Worm (Caenorhabditis elegans) whole organism, early embryonic: Measurements from ENCODE around the gene rhgf-2.

Source experiments
- B0310.2 ChIP-seq: sonication (generic microtip); optimal IDR thresholded peaks from 2 replicates; lab custom pipeline; 2016; ENCODE audit warnings: mild to moderate bottlenecking, missing genetic modification characterization, missing compliant biosample characterization
- F13C5.2 ChIP-seq: sonication (generic microtip); optimal IDR thresholded peaks from 2 replicates; lab custom pipeline; 2017; ENCODE audit warnings: mild to moderate bottlenecking, missing genetic modification characterization, inconsistent platforms, missing compliant biosample characterization
- aly-1 ChIP-seq: sonication (generic microtip); optimal IDR thresholded peaks from 2 replicates; lab custom pipeline; 2016; ENCODE audit warnings: missing genetic modification characterization, missing compliant biosample characterization
- ama-1 ChIP-seq: fragments of 150-350 bp; optimal IDR thresholded peaks from 2 replicates; lab custom pipeline; 2014
- ceh-13 ChIP-seq: fragments of 200-800 bp; sonication (Bioruptor generic); optimal IDR thresholded peaks from 2 replicates; lab custom pipeline; 2018; ENCODE audit warnings: mild to moderate bottlenecking, missing genetic modification characterization, missing compliant biosample characterization
- ceh-36 ChIP-seq: sonication (generic microtip); optimal IDR thresholded peaks from 2 replicates; lab custom pipeline; 2016; ENCODE audit warnings: missing genetic modification characterization, inconsistent platforms, missing compliant biosample characterization
- ets-7 ChIP-seq: sonication (generic microtip); optimal IDR thresholded peaks from 2 replicates; lab custom pipeline; 2016; ENCODE audit warnings: missing genotype, missing genetic modification characterization, missing compliant biosample characterization
- flt-1 ChIP-seq: fragments of 200-800 bp; sonication (Bioruptor generic); IDR thresholded peaks from 2 replicates; pipeline ENCODE4 v1.3.6; 2022; ENCODE audit warnings: missing genetic modification characterization, missing compliant biosample characterization
- hmbx-1 ChIP-seq: sonication (generic microtip); optimal IDR thresholded peaks from 2 replicates; lab custom pipeline; 2016; ENCODE audit warnings: mild to moderate bottlenecking, missing genetic modification characterization, missing compliant biosample characterization
- hmg-4 ChIP-seq: fragments of 200-800 bp; sonication (Bioruptor generic); optimal IDR thresholded peaks from 2 replicates; lab custom pipeline; 2018; ENCODE audit warnings: mild to moderate bottlenecking, missing genetic modification characterization, missing compliant biosample characterization
- pes-1 ChIP-seq: fragments of 200-800 bp; sonication (Bioruptor generic); IDR thresholded peaks from 2 replicates; pipeline ENCODE4 v1.3.6; 2022; ENCODE audit warnings: missing genetic modification reagents, missing genetic modification characterization, missing compliant biosample characterization
- scrt-1 ChIP-seq: fragments of 200-800 bp; sonication (Bioruptor generic); IDR thresholded peaks from 2 replicates; pipeline ENCODE4 v1.3.6; 2022; ENCODE audit warnings: missing genetic modification characterization, missing compliant biosample characterization
- sea-1 ChIP-seq: fragments of 200-800 bp; sonication (Bioruptor generic); conservative IDR thresholded peaks from 2 replicates; pipeline ENCODE4 v1.3.6; 2022; ENCODE audit warnings: missing genetic modification characterization, missing compliant biosample characterization
- tbx-11 ChIP-seq: fragments of 200-800 bp; sonication (Bioruptor generic); IDR thresholded peaks from 2 replicates; pipeline ENCODE4 v1.3.6; 2022; ENCODE audit warnings: missing genetic modification characterization, missing compliant biosample characterization
- tbx-37 ChIP-seq: fragments of 200-800 bp; sonication (Bioruptor generic); conservative IDR thresholded peaks from 2 replicates; pipeline ENCODE4 v1.3.6; 2022; ENCODE audit warnings: missing genetic modification reagents, missing genetic modification characterization, missing compliant biosample characterization
- tra-4 ChIP-seq: sonication (generic microtip); optimal IDR thresholded peaks from 2 replicates; lab custom pipeline; 2017; ENCODE audit warnings: missing genetic modification characterization, missing compliant biosample characterization

The rhgf-2 gene

DNA sequence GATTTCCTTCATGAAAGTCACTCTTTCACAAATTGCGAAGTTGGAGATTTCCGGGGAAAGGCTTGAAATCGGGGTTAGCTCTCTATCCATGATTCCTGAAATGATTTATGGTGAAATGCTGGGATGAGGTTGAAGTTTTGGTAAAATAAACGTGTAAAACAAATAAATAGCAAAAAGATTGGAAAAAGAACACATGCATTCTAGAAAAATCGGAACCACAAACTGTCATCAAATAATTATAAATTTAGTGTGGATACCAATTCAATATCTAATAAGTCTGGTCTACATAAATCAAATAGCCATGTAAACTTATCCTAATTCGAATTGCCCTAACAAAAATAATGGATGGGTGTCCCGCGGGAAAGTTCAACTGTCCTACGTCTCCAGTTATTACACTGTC, 72.8 kb downstream of the rhgf-2 start, which contains the start of gene R03H10.6:
Gene R03H10.6, minus strand, starts transcription at position 101 of the 400 bp plus-strand sequence.
- TF ChIP-seq scrt-1 (GFP tag; lab: Robert Waterston, UW), result no peak
- no peak for TF ChIP-seq flt-1 (GFP tag; lab: Robert Waterston, UW)
- TF ChIP-seq B0310.2, result no peak
- TF ChIP-seq ceh-13, result no peak
- no peak for TF ChIP-seq pes-1 (GFP tag; lab: Robert Waterston, UW)
- no peak for TF ChIP-seq tbx-11 (GFP tag; lab: Robert Waterston, UW)
- TF ChIP-seq sea-1 (GFP tag; lab: Robert Waterston, UW), result no peak

DNA sequence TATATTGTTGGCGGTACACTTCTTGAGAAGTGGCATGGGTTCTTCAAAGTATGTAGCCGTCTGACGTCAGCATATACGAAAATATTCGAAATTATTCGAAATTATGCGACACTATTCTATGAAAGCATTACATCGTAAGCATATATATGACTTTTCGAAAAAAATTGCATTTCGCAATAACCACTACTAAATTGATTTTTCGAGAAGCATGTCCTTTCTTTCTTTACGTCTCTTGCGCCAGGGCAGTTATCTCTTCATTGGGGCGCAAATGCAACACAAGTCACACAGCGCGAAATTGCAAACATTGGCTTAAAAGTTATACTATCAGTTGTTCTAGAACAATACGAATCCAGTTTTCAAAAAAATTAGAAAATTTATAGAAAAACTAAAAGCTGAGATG, 73.3 kb downstream of the rhgf-2 start:
- TF ChIP-seq tra-4 (tag; lab: Kevin White, UChicago), result no peak
- no peak for TF ChIP-seq scrt-1 (GFP tag; lab: Robert Waterston, UW)
- no peak for TF ChIP-seq sea-1 (GFP tag; lab: Robert Waterston, UW)
- no peak for TF ChIP-seq ceh-13
- TF ChIP-seq tbx-37 (GFP tag; lab: Robert Waterston, UW), result no peak
- no peak for TF ChIP-seq tbx-11 (GFP tag; lab: Robert Waterston, UW)
- no peak for TF ChIP-seq hmg-4
- no peak for TF ChIP-seq pes-1 (GFP tag; lab: Robert Waterston, UW)
- no peak for TF ChIP-seq hmbx-1
- no peak for TF ChIP-seq ama-1 (lab: Kevin White, UChicago)
- TF ChIP-seq ceh-36, result no peak
- no peak for TF ChIP-seq flt-1 (GFP tag; lab: Robert Waterston, UW)
- no peak for TF ChIP-seq ets-7 (tag; lab: Kevin White, UChicago)
- no peak for TF ChIP-seq aly-1 (tag; lab: Kevin White, UChicago)
- no peak for TF ChIP-seq F13C5.2 (tag; lab: Kevin White, UChicago)
- TF ChIP-seq B0310.2, result no peak
